Fruit fly (Drosophila melanogaster) whole organism: ENCODE data around the gene CG32572.

Source experiments
- CG8478 ChIP-seq: fragments of >200 bp; optimal IDR thresholded peaks from 2 replicates; lab custom pipeline; 2018; ENCODE audit warnings: inconsistent platforms
- Dll ChIP-seq: fragments of >200 bp; optimal IDR thresholded peaks from 2 replicates; lab custom pipeline; 2017
- EcR ChIP-seq, 2 experiments: fragments of >200 bp; optimal IDR thresholded peaks; 2 replicates each; lab custom pipeline; 2017; ENCODE audit warnings: missing biosample characterization in 2 of 2, missing genetic modification characterization in 2 of 2, missing genetic modification reagents in 2 of 2
- pan ChIP-seq: fragments of >200 bp; optimal IDR thresholded peaks from 2 replicates; lab custom pipeline; 2017
- psq ChIP-seq: fragments of >200 bp; optimal IDR thresholded peaks from 2 replicates; lab custom pipeline; 2017
- usp ChIP-seq: fragments of >200 bp; optimal IDR thresholded peaks from 2 replicates; lab custom pipeline; 2017; ENCODE audit warnings: missing biosample characterization, missing genetic modification characterization, mixed read lengths

The CG32572 gene

dm6 chrX:16691440-16691839 is 29.5 kb upstream of the CG32572 start:
- TF ChIP-seq usp (GFP tag; lab: Kevin White, UChicago) (no peak), psq (lab: Kevin White, UChicago) (no peak), Dll (lab: Kevin White, UChicago) (no peak), CG8478 (lab: Kevin White, UChicago) (no peak), EcR (GFP tag; optimal IDR thresholded peaks at IDR 0.05; lab: Kevin White, UChicago) (no peak), pan (lab: Kevin White, UChicago) (no peak)

- TF ChIP-seq Dll (lab: Kevin White, UChicago) (no peak), EcR (GFP tag; optimal IDR thresholded peaks at IDR 0.05; lab: Kevin White, UChicago) (no peak), pan (lab: Kevin White, UChicago) (no peak), usp (GFP tag; lab: Kevin White, UChicago) (no peak), psq (lab: Kevin White, UChicago) (no peak), CG8478 (lab: Kevin White, UChicago) (no peak)
Observed at dm6 chrX:16692325-16692724, 28.7 kb upstream of the CG32572 start.

dm6 chrX:16693805-16694387 is 27.1 kb upstream of the CG32572 start:
- no peak for TF ChIP-seq EcR (GFP tag; optimal IDR thresholded peaks at IDR 0.05; lab: Kevin White, UChicago)
- TF ChIP-seq CG8478 (lab: Kevin White, UChicago) = no peak
- TF ChIP-seq usp (GFP tag; lab: Kevin White, UChicago) = no peak
- no peak for TF ChIP-seq pan (lab: Kevin White, UChicago)
- no peak for TF ChIP-seq psq (lab: Kevin White, UChicago)
- no peak for TF ChIP-seq Dll (lab: Kevin White, UChicago)

dm6 chrX:16694477-16694876 is 26.5 kb upstream of the CG32572 start:
- TF ChIP-seq CG8478 (lab: Kevin White, UChicago) = no peak
- no peak for TF ChIP-seq psq (lab: Kevin White, UChicago)
- no peak for TF ChIP-seq EcR (GFP tag; optimal IDR thresholded peaks at IDR 0.05; lab: Kevin White, UChicago)
- TF ChIP-seq usp (GFP tag; lab: Kevin White, UChicago) = no peak
- TF ChIP-seq pan (lab: Kevin White, UChicago) = no peak
- no peak for TF ChIP-seq Dll (lab: Kevin White, UChicago)

dm6 chrX:16694959-16695358 is 26.0 kb upstream of the CG32572 start, which contains the start of gene Septin4:
Gene Septin4, minus strand, starts transcription at chrX:16695173.
- no peak for TF ChIP-seq CG8478 (lab: Kevin White, UChicago)
- TF ChIP-seq usp (GFP tag; lab: Kevin White, UChicago) = no peak
- no peak for TF ChIP-seq Dll (lab: Kevin White, UChicago)
- no peak for TF ChIP-seq psq (lab: Kevin White, UChicago)
- no peak for TF ChIP-seq pan (lab: Kevin White, UChicago)
- TF ChIP-seq EcR (GFP tag; optimal IDR thresholded peaks at IDR 0.05; lab: Kevin White, UChicago) = no peak

- TF ChIP-seq EcR (GFP tag; optimal IDR thresholded peaks at IDR 0.05; lab: Kevin White, UChicago) = no peak
- no peak for TF ChIP-seq CG8478 (lab: Kevin White, UChicago)
- no peak for TF ChIP-seq psq (lab: Kevin White, UChicago)
- TF ChIP-seq Dll (lab: Kevin White, UChicago) = no peak
- no peak for TF ChIP-seq usp (GFP tag; lab: Kevin White, UChicago)
- no peak for TF ChIP-seq pan (lab: Kevin White, UChicago)
Observed at dm6 chrX:16695658-16696181, 25.3 kb upstream of the CG32572 start, which contains the start of gene CG4678. Gene CG4678, plus strand, starts transcription at chrX:16696131.

- TF ChIP-seq pan (lab: Kevin White, UChicago) (no peak), usp (GFP tag; lab: Kevin White, UChicago) (no peak), psq (lab: Kevin White, UChicago) (no peak), EcR (GFP tag; optimal IDR thresholded peaks at IDR 0.05; lab: Kevin White, UChicago) (no peak), CG8478 (lab: Kevin White, UChicago) (no peak), Dll (lab: Kevin White, UChicago) (no peak)
Observed at dm6 chrX:16696614-16697519, 24.1 kb upstream of the CG32572 start.

dm6 chrX:16697882-16698571 is 23.0 kb upstream of the CG32572 start:
- no peak for TF ChIP-seq EcR (GFP tag; optimal IDR thresholded peaks at IDR 0.05; lab: Kevin White, UChicago)
- no peak for TF ChIP-seq psq (lab: Kevin White, UChicago)
- no peak for TF ChIP-seq CG8478 (lab: Kevin White, UChicago)
- no peak for TF ChIP-seq Dll (lab: Kevin White, UChicago)
- TF ChIP-seq usp (GFP tag; lab: Kevin White, UChicago) = no peak
- no peak for TF ChIP-seq pan (lab: Kevin White, UChicago)

dm6 chrX:16700070-16700469 is 20.9 kb upstream of the CG32572 start, which contains the start of gene CG9676:
Gene CG9676, minus strand, starts transcription at chrX:16700170.
- TF ChIP-seq psq (lab: Kevin White, UChicago) = no peak
- TF ChIP-seq EcR (GFP tag; optimal IDR thresholded peaks at IDR 0.05; lab: Kevin White, UChicago) = no peak
- TF ChIP-seq Dll (lab: Kevin White, UChicago) = no peak
- no peak for TF ChIP-seq CG8478 (lab: Kevin White, UChicago)
- no peak for TF ChIP-seq usp (GFP tag; lab: Kevin White, UChicago)
- TF ChIP-seq pan (lab: Kevin White, UChicago) = no peak

dm6 chrX:16701941-16702340 is 19.0 kb upstream of the CG32572 start, which contains the start of gene sphe:
Gene sphe, minus strand, starts transcription at chrX:16701972.
- TF ChIP-seq psq (lab: Kevin White, UChicago) (no peak), CG8478 (lab: Kevin White, UChicago) (no peak), pan (lab: Kevin White, UChicago) (no peak), usp (GFP tag; lab: Kevin White, UChicago) (no peak), Dll (lab: Kevin White, UChicago) (no peak), EcR (GFP tag; optimal IDR thresholded peaks at IDR 0.05; lab: Kevin White, UChicago) (no peak)
